Fruit fly (Drosophila melanogaster): ENCODE data around the gene CG31493.

The CG31493 gene

DNA sequence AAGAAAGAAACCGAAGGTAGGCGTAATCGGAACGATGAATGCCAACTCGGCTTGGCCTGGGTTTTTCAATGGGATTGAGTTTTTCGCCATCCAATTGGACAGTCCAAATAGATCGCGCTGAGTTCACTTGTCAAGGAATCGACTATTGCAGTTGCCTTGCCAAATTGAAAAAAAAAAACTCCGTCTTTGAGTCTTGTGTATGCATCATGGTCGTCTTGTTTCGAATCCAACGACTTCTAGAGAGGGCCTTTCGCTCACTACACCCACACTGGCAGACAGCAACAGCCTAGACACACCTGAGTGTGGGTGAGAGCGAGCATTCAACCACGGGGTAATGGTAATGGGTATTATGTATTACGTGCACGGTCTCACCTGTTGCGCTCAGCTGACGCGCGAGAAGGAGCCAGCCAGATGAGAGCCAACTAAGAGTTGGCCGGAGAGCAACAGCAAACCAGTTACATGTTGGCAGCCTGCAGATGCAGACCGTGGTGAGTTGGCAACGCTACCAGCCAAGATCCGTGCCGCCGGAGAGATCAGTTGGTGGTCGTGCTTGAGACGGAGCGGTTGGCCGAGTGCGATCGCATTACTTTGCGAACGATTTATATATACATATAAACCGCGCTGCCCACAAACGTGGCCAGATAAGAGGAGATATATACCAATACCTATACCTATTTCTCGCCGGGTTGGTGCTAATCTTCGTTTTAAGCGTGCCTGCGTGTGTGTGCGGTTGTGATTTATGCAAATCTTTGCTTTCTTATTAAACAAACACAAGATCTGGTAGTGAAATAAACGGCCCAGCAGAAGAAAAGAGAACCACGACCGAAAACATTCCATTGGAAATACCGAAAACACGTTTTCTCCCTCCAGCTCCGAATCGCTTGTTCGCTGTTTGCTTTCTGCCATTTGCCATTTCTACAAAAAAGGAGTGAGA, 31.3 kb downstream of the CG31493 start, which contains the start of gene sas:
Gene sas (plus strand): TSS at position 453 of the 934 bp plus-strand sequence.
- no peak for TF ChIP-seq noc (tag; optimal IDR thresholded peaks at IDR 0.05)

DNA sequence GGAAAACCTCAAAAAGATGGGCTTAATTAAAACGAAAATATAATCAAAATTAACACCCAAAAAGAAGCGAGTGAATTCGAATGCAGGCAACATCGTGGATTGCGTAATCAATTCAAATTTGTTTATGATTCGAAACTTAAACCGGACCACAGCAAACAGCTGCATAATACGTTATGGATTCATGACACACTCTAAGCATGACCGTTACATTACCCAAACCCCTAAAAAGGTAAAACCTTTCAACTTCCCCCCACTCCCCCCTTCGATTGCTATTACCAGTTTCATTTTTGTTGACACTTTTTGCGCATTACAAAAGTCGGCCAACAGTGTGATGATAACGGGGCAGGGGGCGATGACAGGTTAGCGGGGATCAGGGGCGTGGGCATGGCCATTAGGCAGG, 38.6 kb downstream of the CG31493 start:
- no peak for TF ChIP-seq noc (tag; optimal IDR thresholded peaks at IDR 0.05)

DNA sequence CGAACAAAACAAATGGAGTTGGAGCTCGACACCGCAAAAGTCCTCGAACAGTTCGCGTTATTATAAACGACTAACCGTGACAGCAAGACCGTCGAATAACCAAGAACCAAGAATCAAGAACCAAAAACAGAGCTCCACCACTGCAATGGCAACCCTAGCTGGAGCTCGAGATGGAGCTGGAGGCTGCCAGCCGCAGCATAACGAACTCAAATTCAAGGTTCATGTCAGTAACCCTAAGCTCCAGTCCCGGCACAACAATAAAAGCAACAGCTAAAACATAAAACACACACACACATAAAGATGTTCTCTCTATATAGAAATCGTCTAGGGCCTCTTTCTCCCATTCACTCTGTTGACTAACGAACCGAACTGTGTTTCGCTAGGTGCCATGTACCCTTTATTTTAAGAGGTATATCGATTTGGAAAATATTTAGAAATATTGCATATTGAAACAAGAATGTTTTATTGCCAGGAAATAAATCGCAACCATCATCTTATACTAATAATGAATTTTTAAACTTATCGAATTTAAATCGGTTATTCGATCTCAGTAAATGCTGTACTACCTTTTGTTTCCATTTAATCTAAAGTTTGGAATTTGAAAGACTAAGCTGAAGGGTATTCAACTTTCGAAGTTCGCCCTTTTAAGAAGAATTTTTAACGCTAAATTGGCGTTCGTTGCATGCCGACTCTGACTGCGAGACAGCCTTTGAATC, 40.2 kb downstream of the CG31493 start:
- TF ChIP-seq noc (tag; optimal IDR thresholded peaks at IDR 0.05), result no peak

DNA sequence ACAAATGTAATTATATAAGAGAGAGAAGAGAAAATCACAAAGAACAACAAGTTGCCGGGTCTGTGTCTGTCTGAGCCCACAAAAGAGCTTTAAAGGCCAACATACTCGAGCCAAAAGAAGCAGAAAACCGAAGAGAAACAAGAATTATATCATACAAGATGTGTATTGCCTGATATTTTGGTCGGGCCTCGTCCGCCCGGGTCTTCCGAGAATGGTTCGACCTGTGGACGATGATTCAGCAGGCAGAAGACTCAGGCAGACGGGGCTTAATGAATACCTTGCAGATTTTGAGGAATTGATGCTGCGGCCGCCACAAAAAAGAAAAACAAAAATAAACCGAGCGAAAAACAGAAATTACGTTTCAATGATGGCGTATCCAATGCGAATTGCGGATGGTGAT, 41.6 kb downstream of the CG31493 start:
- no peak for TF ChIP-seq noc (tag; optimal IDR thresholded peaks at IDR 0.05)

DNA sequence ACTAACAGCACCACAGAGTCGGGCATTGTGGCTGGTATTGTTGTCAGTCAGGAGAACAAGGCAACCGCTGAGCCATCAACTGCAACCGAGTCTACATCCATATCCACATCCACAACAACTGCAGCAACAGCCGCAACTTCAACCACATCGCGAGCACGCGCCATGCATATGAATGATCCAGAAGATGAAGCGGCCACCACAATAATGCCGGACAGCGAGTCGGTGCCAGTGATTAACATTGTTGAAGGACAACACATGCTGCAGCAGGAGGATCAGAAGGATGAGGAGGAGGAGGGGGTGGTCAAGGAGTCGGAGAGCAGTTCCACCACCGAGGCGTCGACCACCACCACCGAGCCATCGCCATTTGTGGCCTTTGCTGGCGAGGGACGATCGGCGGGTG, 43.4 kb downstream of the CG31493 start:
- TF ChIP-seq noc (tag; optimal IDR thresholded peaks at IDR 0.05), result no peak
